Fruit fly (Drosophila melanogaster): ENCODE data around the gene CG11034.

The CG11034 gene

DNA sequence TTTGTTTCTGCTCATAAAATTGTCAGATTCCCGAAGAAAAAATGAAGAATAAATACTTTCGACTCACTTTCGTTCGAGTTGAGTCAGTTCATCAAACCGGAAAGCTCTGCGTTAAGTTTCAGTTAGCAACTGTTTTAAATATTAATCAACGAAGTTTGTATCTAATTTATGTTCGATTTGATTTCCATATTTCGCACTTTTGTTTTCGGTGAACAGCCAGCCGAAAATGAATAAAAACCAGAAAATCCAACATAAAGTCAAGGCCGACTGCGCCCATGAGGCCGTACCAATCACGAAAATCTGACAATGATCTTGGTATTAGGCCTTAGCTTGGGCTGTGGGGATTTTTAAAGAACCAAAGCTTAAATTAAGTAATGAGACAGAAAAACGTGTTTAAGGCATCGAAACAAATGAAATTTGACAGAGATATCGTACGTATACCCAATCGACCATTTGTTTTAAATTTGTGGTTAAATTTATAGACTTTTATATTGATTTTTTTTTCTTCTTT lies 38.6 kb upstream of the CG11034 start:
- TF ChIP-seq chinmo (GFP tag; IDR thresholded peaks at IDR 0.05; ENCODE audit: partially characterized antibody) (peak; percentile 82; the same call in 2 of the 4 replicates), vvl (GFP tag; IDR thresholded peaks at IDR 0.05) (peak; percentile 48; the same call in 1 of the 2 replicates), Adf1 (GFP tag; IDR thresholded peaks at IDR 0.05) (no peak), abd-A (tag; optimal IDR thresholded peaks at IDR 0.05) (peak; percentile 79), Hsf (GFP tag; optimal IDR thresholded peaks at IDR 0.05) (no peak), Blimp-1 (GFP tag; optimal IDR thresholded peaks at IDR 0.05) (peak; percentile 64), CG13894 (tag; optimal IDR thresholded peaks at IDR 0.05) (peak; percentile 83)

DNA sequence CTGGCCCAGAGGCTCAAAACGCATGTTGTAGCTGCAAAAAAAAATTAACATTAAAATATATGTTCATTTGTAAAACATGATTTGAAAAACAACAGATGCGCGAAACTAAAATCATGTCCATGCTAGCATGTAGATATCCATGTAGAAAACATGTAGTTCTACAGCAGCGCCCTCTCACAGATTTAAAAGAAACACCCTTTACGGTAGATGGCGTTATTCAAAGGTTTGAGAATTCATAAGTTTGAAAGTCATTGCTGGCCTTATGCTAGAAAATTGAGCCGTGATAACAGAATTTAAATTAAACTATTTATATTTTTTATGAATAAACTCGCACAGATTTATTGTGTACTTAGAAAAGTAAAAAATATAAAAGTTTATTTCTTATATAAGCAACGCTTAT lies 34.0 kb upstream of the CG11034 start:
- TF ChIP-seq wor (GFP tag; IDR thresholded peaks at IDR 0.05) (no peak), br (optimal IDR thresholded peaks at IDR 0.05) (no peak), BtbVII (GFP tag; optimal IDR thresholded peaks at IDR 0.05) (no peak), salm (tag; optimal IDR thresholded peaks at IDR 0.05) (no peak), sob (GFP tag; IDR thresholded peaks at IDR 0.05) (peak; percentile 38; the same call in 1 of the 2 replicates), h (optimal IDR thresholded peaks at IDR 0.05) (no peak), CkIIα-i1 (GFP tag; IDR thresholded peaks at IDR 0.05) (no peak), hkb (optimal IDR thresholded peaks at IDR 0.05) (peak; percentile 10), hkb (GFP tag; IDR thresholded peaks at IDR 0.05) (no peak), bcd (GFP tag; optimal IDR thresholded peaks at IDR 0.05) (peak; percentile 41), E2f2 (GFP tag; IDR thresholded peaks at IDR 0.05) (peak; percentile 63), ftz-f1 (GFP tag; optimal IDR thresholded peaks at IDR 0.05) (no peak), CG10366 (GFP tag; IDR thresholded peaks at IDR 0.05) (peak; percentile 10; the same call in 1 of the 2 replicates), CG8765 (GFP tag; IDR thresholded peaks at IDR 0.05) (peak; percentile 21; the same call in 1 of the 2 replicates), Ets65A (GFP tag) (peak; percentile 97), CG12942 (GFP tag; optimal IDR thresholded peaks at IDR 0.05) (no peak), Eip74EF (GFP tag; optimal IDR thresholded peaks at IDR 0.05) (no peak), NC2α (GFP tag; optimal IDR thresholded peaks at IDR 0.05) (no peak), CG15601 (tag; optimal IDR thresholded peaks at IDR 0.05) (no peak), amos (GFP tag; IDR thresholded peaks at IDR 0.05; ENCODE audit: partially characterized antibody) (peak; percentile 82), bab2 (GFP tag; optimal IDR thresholded peaks at IDR 0.05) (peak; percentile 20), CG14667 (GFP tag; IDR thresholded peaks at IDR 0.05) (peak; percentile 41; the same call in 1 of the 2 replicates), unpg (GFP tag; optimal IDR thresholded peaks at IDR 0.05) (no peak), dmrt99B (tag; optimal IDR thresholded peaks at IDR 0.05) (no peak), B-H1 (GFP tag; IDR thresholded peaks at IDR 0.05) (no peak), Bdp1 (GFP tag; optimal IDR thresholded peaks at IDR 0.05) (no peak), CG10321 (GFP tag; IDR thresholded peaks at IDR 0.05) (no peak), CG11456 (GFP tag; IDR thresholded peaks at IDR 0.05) (peak; percentile 86; the same call in 2 of the 3 replicates), eve (GFP tag; optimal IDR thresholded peaks at IDR 0.05) (no peak), pzg (GFP tag; optimal IDR thresholded peaks at IDR 0.05) (no peak), CG34224 (GFP tag; IDR thresholded peaks at IDR 0.05; ENCODE audit: partially characterized antibody) (no peak), lmd (GFP tag; IDR thresholded peaks at IDR 0.05) (peak; percentile 46; the same call in 1 of the 2 replicates), CG2712 (tag; optimal IDR thresholded peaks at IDR 0.05) (no peak), row (GFP tag; IDR thresholded peaks at IDR 0.05) (no peak), CG7786 (GFP tag; optimal IDR thresholded peaks at IDR 0.05) (no peak), Asciz (GFP tag; optimal IDR thresholded peaks at IDR 0.05) (no peak), CG12391 (tag; optimal IDR thresholded peaks at IDR 0.05) (no peak), knrl (GFP tag; IDR thresholded peaks at IDR 0.05; ENCODE audit: partially characterized antibody) (peak; percentile 77), tio (GFP tag; optimal IDR thresholded peaks at IDR 0.05) (no peak), odd (GFP tag; optimal IDR thresholded peaks at IDR 0.05) (no peak), CG10979 (tag; optimal IDR thresholded peaks at IDR 0.05) (no peak), CG2116 (GFP tag; optimal IDR thresholded peaks at IDR 0.05) (no peak), Gsc (GFP tag; IDR thresholded peaks at IDR 0.05) (no peak), CG6854 (GFP tag; optimal IDR thresholded peaks at IDR 0.05) (peak; percentile 70)

All from whole organism, embryonic.